Worm (Caenorhabditis elegans): ENCODE data around the gene urb-1.

DNA sequence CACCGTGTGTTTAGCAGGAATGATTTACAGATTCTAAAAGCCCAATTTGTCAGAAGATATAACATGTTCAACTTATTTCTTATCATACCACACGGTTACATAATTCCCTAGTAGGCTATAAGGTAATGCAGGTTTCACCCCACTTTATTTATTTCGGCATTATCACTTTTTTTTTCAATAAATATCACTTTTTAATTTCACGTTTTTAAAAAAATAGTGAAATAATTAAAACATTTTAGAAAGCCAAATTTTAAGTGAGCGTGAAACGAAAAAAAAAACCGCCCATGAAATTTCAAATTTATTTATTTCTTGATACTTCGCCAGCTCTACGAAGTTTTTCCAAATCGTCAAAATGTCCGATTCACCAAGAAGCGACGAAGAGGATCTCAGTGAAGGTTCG is 24.4 kb upstream of the urb-1 start, which contains the start of gene fbxa-196:
- no peak for TF ChIP-seq ama-1 (optimal IDR thresholded peaks at IDR 0.05)
- TF ChIP-seq flt-1 (GFP tag; IDR thresholded peaks at IDR 0.05): no peak
- TF ChIP-seq F13C5.2 (tag; optimal IDR thresholded peaks at IDR 0.05): no peak
- no peak for TF ChIP-seq tra-4 (tag; optimal IDR thresholded peaks at IDR 0.05)
- no peak for TF ChIP-seq sea-1 (GFP tag; conservative IDR thresholded peaks at IDR 0.05)
- no peak for TF ChIP-seq aly-1 (tag; optimal IDR thresholded peaks at IDR 0.05)
- TF ChIP-seq B0310.2 (tag; optimal IDR thresholded peaks at IDR 0.05): no peak
- TF ChIP-seq pes-1 (GFP tag; IDR thresholded peaks at IDR 0.05): no peak
- no peak for TF ChIP-seq ceh-36 (tag; optimal IDR thresholded peaks at IDR 0.05)
- TF ChIP-seq tbx-37 (GFP tag; conservative IDR thresholded peaks at IDR 0.05): no peak

Measured in whole organism, early embryonic.